Fruit fly (Drosophila melanogaster): ENCODE results near the gene CG31321.
A peak's percentile ranks its signal among the peaks of the same experiment; 100 is the strongest.

CG31321 gene

dm6 chr3R:14286320-14287190, 23.6 kb upstream of the CG31321 start, which contains the start of gene trx:
trx (minus strand) TSS chr3R:14286903.
- TF ChIP-seq Pif1A (GFP tag; optimal IDR thresholded peaks at IDR 0.05) = peak; percentile 25
- no peak for TF ChIP-seq fd96Ca (GFP tag; IDR thresholded peaks at IDR 0.05)
- TF ChIP-seq D1 (tag; optimal IDR thresholded peaks at IDR 0.05) = no peak
- no peak for TF ChIP-seq CG8159 (tag; optimal IDR thresholded peaks at IDR 0.05)
- peak; percentile 30 for TF ChIP-seq gl (tag; optimal IDR thresholded peaks at IDR 0.05)
- TF ChIP-seq CG4496 (GFP tag; IDR thresholded peaks at IDR 0.05) = no peak
- TF ChIP-seq Pif1B (GFP tag; optimal IDR thresholded peaks at IDR 0.05) = peak; percentile 75
- TF ChIP-seq Snoo (tag; optimal IDR thresholded peaks at IDR 0.05) = peak; percentile 2
- TF ChIP-seq CG12605 (GFP tag; IDR thresholded peaks at IDR 0.05) = no peak
- TF ChIP-seq CG14655 (GFP tag; optimal IDR thresholded peaks at IDR 0.05) = no peak
- no peak for TF ChIP-seq CG15710 (tag; optimal IDR thresholded peaks at IDR 0.05)
- no peak for TF ChIP-seq Ets98B (GFP tag; IDR thresholded peaks at IDR 0.05)
- TF ChIP-seq CG10348 (GFP tag; IDR thresholded peaks at IDR 0.05) = no peak
- TF ChIP-seq CG9948 (tag; optimal IDR thresholded peaks at IDR 0.05) = no peak
- TF ChIP-seq CG17806 (tag; optimal IDR thresholded peaks at IDR 0.05) = no peak
- peak; percentile 46 for TF ChIP-seq EcR (GFP tag; optimal IDR thresholded peaks at IDR 0.05)
- no peak for TF ChIP-seq CG8301 (tag; optimal IDR thresholded peaks at IDR 0.05)
- TF ChIP-seq rn (GFP tag; IDR thresholded peaks at IDR 0.05) = no peak
- peak; percentile 24 for TF ChIP-seq CG13204 (GFP tag; optimal IDR thresholded peaks at IDR 0.05)

DNA sequence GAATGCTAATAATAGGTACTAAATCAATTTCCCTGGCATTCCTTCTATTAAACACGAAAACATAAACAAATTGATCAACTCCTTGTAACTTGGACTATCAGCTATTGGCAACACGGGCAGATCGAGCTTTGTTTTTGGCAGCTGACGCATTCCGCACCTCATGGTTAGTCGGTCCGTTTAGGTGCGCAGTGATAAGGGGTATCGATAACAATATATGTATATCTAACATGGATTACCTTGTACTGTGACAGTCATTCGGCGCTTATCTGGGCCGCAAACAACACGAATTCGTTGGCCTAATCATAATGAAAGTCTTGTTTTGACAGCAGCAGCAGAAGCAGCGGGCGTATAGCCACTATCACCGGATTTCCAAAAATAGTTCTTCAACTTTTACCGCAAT, 22.2 kb upstream of the CG31321 start:
- TF ChIP-seq CG15710 (tag; optimal IDR thresholded peaks at IDR 0.05) = no peak
- no peak for TF ChIP-seq EcR (GFP tag; optimal IDR thresholded peaks at IDR 0.05)
- no peak for TF ChIP-seq CG8301 (tag; optimal IDR thresholded peaks at IDR 0.05)

DNA sequence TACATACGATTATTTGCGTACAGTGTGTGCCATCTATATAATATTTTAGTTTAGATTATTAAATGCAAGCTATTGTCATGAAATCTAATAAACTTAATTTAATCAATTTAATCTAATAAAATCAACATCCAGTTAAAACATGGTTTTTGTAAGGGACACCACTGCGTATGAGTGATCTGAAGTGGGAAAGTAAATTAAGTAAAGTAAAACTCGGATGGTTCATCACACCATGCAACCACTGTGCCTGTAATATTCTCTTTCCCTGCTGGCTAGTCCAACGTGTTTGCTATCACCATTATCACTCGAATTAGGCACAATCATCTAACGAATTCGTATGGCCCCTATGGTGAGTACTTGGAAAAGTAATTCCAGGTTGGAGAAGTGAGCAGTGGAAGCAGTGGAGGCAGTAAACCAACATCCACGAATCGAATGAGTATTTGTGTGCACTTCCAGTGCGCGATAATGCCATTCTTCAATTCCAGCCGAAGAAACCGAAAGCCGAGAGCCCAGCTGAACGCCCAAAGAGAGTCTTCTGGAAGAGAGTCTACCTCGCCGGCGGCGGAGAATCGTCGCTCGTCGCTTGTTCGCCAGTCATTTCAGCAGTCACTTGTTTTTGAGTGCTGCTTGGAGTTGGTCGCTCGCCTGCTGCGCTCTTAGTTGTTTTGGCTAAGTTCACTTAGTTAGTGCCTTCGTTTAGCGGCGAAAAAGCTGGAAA, 21.3 kb upstream of the CG31321 start, which contains the start of gene red:
Gene red, plus strand, starts transcription at position 403 of the 715 bp plus-strand sequence.
- no peak for TF ChIP-seq CG15710 (tag; optimal IDR thresholded peaks at IDR 0.05)
- TF ChIP-seq Ets98B (GFP tag; IDR thresholded peaks at IDR 0.05) = peak; percentile 57
- TF ChIP-seq fd96Ca (GFP tag; IDR thresholded peaks at IDR 0.05) = no peak; the same call in 2 of the 3 replicates
- TF ChIP-seq D1 (tag; optimal IDR thresholded peaks at IDR 0.05) = peak; percentile 12
- peak; percentile 59 for TF ChIP-seq CG14655 (GFP tag; optimal IDR thresholded peaks at IDR 0.05)
- peak; percentile 4 for TF ChIP-seq CG13204 (GFP tag; optimal IDR thresholded peaks at IDR 0.05)
- no peak for TF ChIP-seq CG34367 (tag; optimal IDR thresholded peaks at IDR 0.05)
- peak; percentile 14 for TF ChIP-seq Pif1A (GFP tag; optimal IDR thresholded peaks at IDR 0.05)
- peak; percentile 56 for TF ChIP-seq CG8301 (tag; optimal IDR thresholded peaks at IDR 0.05)
- peak; percentile 9 for TF ChIP-seq CG8159 (tag; optimal IDR thresholded peaks at IDR 0.05)
- TF ChIP-seq CG12605 (GFP tag; IDR thresholded peaks at IDR 0.05) = peak; percentile 25; the same call in 1 of the 2 replicates
- peak; percentile 49 for TF ChIP-seq Pif1B (GFP tag; optimal IDR thresholded peaks at IDR 0.05)
- TF ChIP-seq EcR (GFP tag; optimal IDR thresholded peaks at IDR 0.05) = peak; percentile 57
- 0 out of 2 replicates have a peak, but pooled peaks have one; percentile 11 for TF ChIP-seq CG32121 (GFP tag; IDR thresholded peaks at IDR 0.05)
- TF ChIP-seq CG4496 (GFP tag; IDR thresholded peaks at IDR 0.05) = peak; percentile 52; the same call in 1 of the 3 replicates

- TF ChIP-seq Pif1A (GFP tag; optimal IDR thresholded peaks at IDR 0.05) (no peak), CG12605 (GFP tag; IDR thresholded peaks at IDR 0.05) (no peak), CG17806 (tag; optimal IDR thresholded peaks at IDR 0.05) (peak; percentile 4), CG9948 (tag; optimal IDR thresholded peaks at IDR 0.05) (peak; percentile 42), EcR (GFP tag; optimal IDR thresholded peaks at IDR 0.05) (peak; percentile 58), CG8159 (tag; optimal IDR thresholded peaks at IDR 0.05) (peak; percentile 56), rn (GFP tag; IDR thresholded peaks at IDR 0.05) (no peak), CG32121 (GFP tag; IDR thresholded peaks at IDR 0.05) (peak; percentile 52), CG8301 (tag; optimal IDR thresholded peaks at IDR 0.05) (peak; percentile 50), D1 (tag; optimal IDR thresholded peaks at IDR 0.05) (peak; percentile 46), CG10348 (GFP tag; IDR thresholded peaks at IDR 0.05) (no peak), CG15710 (tag; optimal IDR thresholded peaks at IDR 0.05) (peak; percentile 48), CG4496 (GFP tag; IDR thresholded peaks at IDR 0.05) (peak; percentile 53; the same call in 1 of the 3 replicates), CG14655 (GFP tag; optimal IDR thresholded peaks at IDR 0.05) (peak; percentile 60), Snoo (tag; optimal IDR thresholded peaks at IDR 0.05) (peak; percentile 3), Ets98B (GFP tag; IDR thresholded peaks at IDR 0.05) (peak; percentile 26; the same call in 1 of the 2 replicates), fd96Ca (GFP tag; IDR thresholded peaks at IDR 0.05) (peak; percentile 56; the same call in 1 of the 3 replicates), Pif1B (GFP tag; optimal IDR thresholded peaks at IDR 0.05) (peak; percentile 7)
Observed at dm6 chr3R:14289958-14290835, 20.0 kb upstream of the CG31321 start.

DNA sequence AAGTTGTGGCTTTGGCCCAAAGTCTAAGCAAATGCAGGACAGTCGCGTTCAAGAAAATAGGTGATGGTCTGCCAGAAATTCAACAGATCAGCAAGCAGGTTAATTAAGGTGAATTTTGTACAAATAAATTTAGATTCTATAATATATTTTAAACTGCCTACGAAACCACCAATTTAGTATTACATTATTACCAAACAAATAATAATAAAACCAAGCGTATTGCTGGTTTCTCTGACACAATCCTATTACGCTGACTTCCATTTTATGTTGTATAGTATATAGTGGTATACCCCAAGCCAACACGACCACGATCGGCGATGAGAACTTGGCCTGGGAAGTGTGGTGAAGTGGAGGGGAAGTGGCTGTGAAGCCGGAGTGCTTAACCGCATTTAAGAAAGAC, 18.7 kb upstream of the CG31321 start:
- peak; percentile 73 for TF ChIP-seq Snoo (tag; optimal IDR thresholded peaks at IDR 0.05)
- TF ChIP-seq CG12605 (GFP tag; IDR thresholded peaks at IDR 0.05) = peak; percentile 81
- peak; percentile 85 for TF ChIP-seq CG9948 (tag; optimal IDR thresholded peaks at IDR 0.05)
- peak; percentile 81 for TF ChIP-seq Ets98B (GFP tag; IDR thresholded peaks at IDR 0.05)
- 0 out of 2 replicates have a peak, but pooled peaks have one; percentile 9 for TF ChIP-seq CG10348 (GFP tag; IDR thresholded peaks at IDR 0.05)
- TF ChIP-seq CG15710 (tag; optimal IDR thresholded peaks at IDR 0.05) = peak; percentile 84
- TF ChIP-seq CG4496 (GFP tag; IDR thresholded peaks at IDR 0.05) = peak; percentile 80
- TF ChIP-seq Pif1A (GFP tag; optimal IDR thresholded peaks at IDR 0.05) = peak; percentile 84
- TF ChIP-seq gl (tag; optimal IDR thresholded peaks at IDR 0.05) = peak; percentile 76
- TF ChIP-seq EcR (GFP tag; optimal IDR thresholded peaks at IDR 0.05) = peak; percentile 83
- TF ChIP-seq fd96Ca (GFP tag; IDR thresholded peaks at IDR 0.05) = peak; percentile 61
- TF ChIP-seq CG13204 (GFP tag; optimal IDR thresholded peaks at IDR 0.05) = peak; percentile 79
- TF ChIP-seq CG8159 (tag; optimal IDR thresholded peaks at IDR 0.05) = peak; percentile 85
- peak; percentile 82 for TF ChIP-seq CG34367 (tag; optimal IDR thresholded peaks at IDR 0.05)
- peak; percentile 91 for TF ChIP-seq CG14655 (GFP tag; optimal IDR thresholded peaks at IDR 0.05)
- peak; percentile 80 for TF ChIP-seq CG32121 (GFP tag; IDR thresholded peaks at IDR 0.05)
- peak; percentile 77 for TF ChIP-seq D1 (tag; optimal IDR thresholded peaks at IDR 0.05)
- TF ChIP-seq CG17806 (tag; optimal IDR thresholded peaks at IDR 0.05) = peak; percentile 88
- TF ChIP-seq rn (GFP tag; IDR thresholded peaks at IDR 0.05) = peak; percentile 50; the same call in 1 of the 2 replicates
- TF ChIP-seq Pif1B (GFP tag; optimal IDR thresholded peaks at IDR 0.05) = peak; percentile 78
- TF ChIP-seq CG8301 (tag; optimal IDR thresholded peaks at IDR 0.05) = peak; percentile 90

Measured in whole organism, pupa.